Worm (Caenorhabditis elegans): ENCODE results near the gene hrpu-2.

The hrpu-2 gene

DNA sequence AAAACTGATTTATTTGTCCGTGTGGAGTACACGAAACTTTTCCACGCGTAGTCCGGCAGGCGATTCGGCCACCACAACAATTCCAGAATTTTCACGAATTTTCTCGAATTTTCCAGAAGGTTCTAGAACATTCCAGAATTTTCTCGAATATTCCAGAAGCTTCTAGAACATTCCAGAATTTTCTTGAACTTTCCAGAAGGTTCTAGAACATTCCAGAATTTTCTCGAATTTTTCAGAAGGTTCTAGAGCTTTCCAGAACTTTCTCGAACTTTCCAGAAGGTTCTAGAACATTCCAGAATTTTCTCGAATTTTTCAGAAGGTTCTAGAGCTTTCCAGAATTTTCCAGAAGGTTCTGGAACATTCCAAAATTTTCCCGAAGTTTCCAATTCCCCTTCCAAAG lies 41.8 kb upstream of the hrpu-2 start:
- TF ChIP-seq ceh-40 (GFP tag; IDR thresholded peaks at IDR 0.05) (0 out of 2 replicates have a peak, but pooled peaks have one; percentile 60), nfyb-1 (GFP tag; IDR thresholded peaks at IDR 0.05) (0 out of 2 replicates have a peak, but pooled peaks have one; percentile 26), rcor-1 (GFP tag; IDR thresholded peaks at IDR 0.05) (peak; percentile 9; the same call in 1 of the 2 replicates), Y53F4B.3 (GFP tag; IDR thresholded peaks at IDR 0.05) (0 out of 2 replicates have a peak, but pooled peaks have one; percentile 13), madf-6 (GFP tag; IDR thresholded peaks at IDR 0.05) (peak; percentile 60), hsf-1 (GFP tag; IDR thresholded peaks at IDR 0.05) (peak; percentile 98), ceh-100 (GFP tag; IDR thresholded peaks at IDR 0.05) (peak; percentile 68), ekl-4 (GFP tag; IDR thresholded peaks at IDR 0.05) (peak; percentile 79), Y56A3A.18 (GFP tag; IDR thresholded peaks at IDR 0.05) (0 out of 2 replicates have a peak, but pooled peaks have one; percentile 74), dox-1 (GFP tag; IDR thresholded peaks at IDR 0.05) (peak; percentile 91), egrh-3 (GFP tag; IDR thresholded peaks at IDR 0.05) (peak; percentile 17; the same call in 1 of the 2 replicates)

DNA sequence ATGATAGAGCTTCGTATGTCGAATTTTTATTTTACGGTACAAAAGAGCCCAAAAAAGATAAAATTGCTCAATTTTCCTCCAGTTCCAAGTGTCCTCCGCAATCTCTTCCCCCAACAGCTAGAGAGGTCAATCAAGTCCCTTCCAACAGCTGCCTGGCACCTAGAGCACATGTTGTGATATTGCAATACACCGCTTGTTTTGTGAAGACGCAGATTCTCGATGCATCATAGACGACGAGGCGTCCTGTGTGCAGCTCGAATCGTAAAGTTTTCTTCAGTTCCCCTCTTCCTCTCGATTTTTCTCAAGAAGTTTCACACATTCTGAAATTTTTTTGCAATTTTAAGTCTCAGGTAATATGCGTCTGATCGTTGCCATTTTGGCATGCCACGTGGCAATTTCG lies 41.1 kb upstream of the hrpu-2 start, which contains the start of gene test-1:
TSS of gene test-1 (plus strand) at position 345 of the 400 bp plus-strand sequence.
- TF ChIP-seq hmg-20 (GFP tag; IDR thresholded peaks at IDR 0.05) (no peak), F55B11.4 (tag; optimal IDR thresholded peaks at IDR 0.05; ENCODE audit: borderline replicate concordance, insufficient read depth) (no peak), zim-3 (tag; optimal IDR thresholded peaks at IDR 0.05) (no peak), rec-8 (tag; optimal IDR thresholded peaks at IDR 0.05) (no peak), sea-2 (GFP tag; IDR thresholded peaks at IDR 0.05) (no peak), somi-1 (GFP tag; optimal IDR thresholded peaks at IDR 0.05) (no peak), ceh-100 (GFP tag; IDR thresholded peaks at IDR 0.05) (no peak), madf-8 (GFP tag; conservative IDR thresholded peaks at IDR 0.05) (no peak), snpc-1.3 (tag; optimal IDR thresholded peaks at IDR 0.05; ENCODE audit: insufficient read depth) (no peak), ztf-3 (GFP tag; optimal IDR thresholded peaks at IDR 0.05) (no peak)

DNA sequence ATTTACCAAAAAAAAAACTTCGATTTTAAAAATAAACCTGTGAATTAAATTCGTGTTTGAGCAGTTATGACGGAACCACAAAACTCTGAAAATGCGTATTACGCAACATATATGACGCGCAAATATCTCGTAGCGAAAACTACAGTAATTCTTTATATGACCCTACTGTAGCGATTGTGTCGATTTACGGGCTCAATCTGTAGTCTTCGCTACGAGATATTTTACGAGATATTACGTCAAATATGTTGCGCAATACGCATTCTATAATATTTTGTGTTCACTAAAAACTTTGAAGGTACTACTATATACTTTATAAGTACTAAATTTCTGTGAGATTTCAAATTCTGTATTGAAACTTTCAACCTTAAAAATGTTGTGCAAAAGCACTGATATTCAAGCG lies 40.2 kb upstream of the hrpu-2 start:
- no peak for TF ChIP-seq Y53G8AR.9 (GFP tag; conservative IDR thresholded peaks at IDR 0.05)
- no peak for TF ChIP-seq ztf-22 (GFP tag; optimal IDR thresholded peaks at IDR 0.05)
- TF ChIP-seq bed-1 (GFP tag; IDR thresholded peaks at IDR 0.05), result no peak

DNA sequence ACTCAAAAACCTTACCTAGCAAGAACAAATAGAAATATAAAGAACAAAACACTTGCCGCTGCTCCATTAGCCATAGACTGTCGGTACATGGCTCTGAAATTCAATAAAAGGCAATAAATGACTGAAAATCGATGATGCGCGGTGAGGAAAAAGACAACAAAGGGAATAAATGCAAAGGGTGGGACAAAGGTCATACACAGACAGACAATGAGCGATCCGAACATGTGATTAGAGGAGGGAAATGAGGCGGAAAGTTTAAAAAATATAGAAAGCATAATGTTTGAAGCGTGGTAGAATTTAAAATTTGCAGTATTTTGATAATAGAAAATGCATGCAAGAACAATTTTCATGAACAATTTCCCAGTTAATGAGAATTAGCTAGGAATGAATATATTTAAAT lies 37.2 kb upstream of the hrpu-2 start, which contains the start of gene C54E4.12:
TSS of gene C54E4.12 (minus strand) at position 101 of the 400 bp plus-strand sequence.
- TF ChIP-seq fkh-3 (tag; optimal IDR thresholded peaks at IDR 0.05) (no peak), tbx-9 (tag; optimal IDR thresholded peaks at IDR 0.05; ENCODE audit: borderline replicate concordance) (no peak)

DNA sequence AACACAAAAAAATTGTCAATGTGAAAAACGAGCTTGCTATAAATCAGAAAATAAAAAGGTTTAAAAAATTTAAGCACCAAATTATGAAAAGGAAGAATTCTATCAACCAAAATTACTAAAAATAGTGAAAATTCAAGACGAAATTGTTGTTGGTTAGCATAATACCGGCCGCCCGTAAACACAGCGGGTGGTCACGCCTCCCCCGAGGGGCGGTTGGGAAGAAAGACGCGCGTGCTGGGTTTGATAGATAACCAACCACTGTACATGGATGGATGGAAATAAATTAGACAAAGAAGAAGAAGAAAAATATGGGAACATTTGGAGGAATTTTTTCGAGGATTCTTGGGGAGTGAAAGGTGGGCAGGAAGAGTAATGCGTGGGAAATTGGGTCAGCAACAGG lies 35.4 kb upstream of the hrpu-2 start:
- TF ChIP-seq F22D6.2 (tag; optimal IDR thresholded peaks at IDR 0.05), result no peak
- no peak for TF ChIP-seq F39B2.1 (GFP tag; IDR thresholded peaks at IDR 0.05)
- no peak for TF ChIP-seq B0035.1 (tag; optimal IDR thresholded peaks at IDR 0.05)
- TF ChIP-seq ccch-3 (GFP tag; optimal IDR thresholded peaks at IDR 0.05), result no peak
- TF ChIP-seq lin-35 (GFP tag; optimal IDR thresholded peaks at IDR 0.05), result no peak
- TF ChIP-seq zfh-2 (GFP tag; conservative IDR thresholded peaks at IDR 0.05), result no peak
- TF ChIP-seq Y67H2A.10 (GFP tag; conservative IDR thresholded peaks at IDR 0.05), result no peak
- no peak for TF ChIP-seq hrde-1 (tag; optimal IDR thresholded peaks at IDR 0.05; ENCODE audit: borderline replicate concordance)
- no peak for TF ChIP-seq ztf-25 (GFP tag; IDR thresholded peaks at IDR 0.05)
- no peak for TF ChIP-seq hlh-12 (tag; optimal IDR thresholded peaks at IDR 0.05)

Data from whole organism, young adult.